Fruit fly (Drosophila melanogaster) whole organism, embryonic: ENCODE data around the gene CG14182.

Source experiments
- ATbp ChIP-seq: fragments of 200-800 bp; sonication (Bioruptor generic); optimal IDR thresholded peaks from 2 replicates; lab custom pipeline; 2017; ENCODE audit warnings: missing biosample characterization, mild to moderate bottlenecking, missing genetic modification characterization, missing genetic modification reagents
- Adf1 ChIP-seq: fragments of 200-800 bp; sonication (Bioruptor generic); IDR thresholded peaks from 2 replicates; pipeline ENCODE4 v1.3.6; 2022; ENCODE audit warnings: missing biosample characterization, missing genetic modification characterization
- Atf3 ChIP-seq: fragments of 200-800 bp; sonication (Bioruptor generic); optimal IDR thresholded peaks from 3 replicates; lab custom pipeline; 2016; ENCODE audit warnings: missing biosample characterization, missing genetic modification characterization
- Atf6 ChIP-seq: fragments of 200-800 bp; sonication (Bioruptor generic); IDR thresholded peaks from 2 replicates; pipeline ENCODE4 v1.3.6; 2022; ENCODE audit warnings: missing biosample characterization, missing genetic modification characterization
- CG10543 ChIP-seq: fragments of 200-800 bp; sonication (Bioruptor generic); optimal IDR thresholded peaks from 3 replicates; lab custom pipeline; 2017; ENCODE audit warnings: missing biosample characterization, mild to moderate bottlenecking, missing genetic modification characterization, moderate library complexity
- CG11085 ChIP-seq: fragments of 200-800 bp; sonication (Bioruptor generic); IDR thresholded peaks from 2 replicates; pipeline ENCODE4 v1.3.6; 2022; ENCODE audit warnings: missing biosample characterization, missing genetic modification characterization
- CG11560 ChIP-seq: fragments of 200-800 bp; sonication (Bioruptor generic); IDR thresholded peaks from 3 replicates; pipeline ENCODE4 v1.3.6; 2022; ENCODE audit warnings: missing biosample characterization, missing genetic modification characterization
- CG12769 ChIP-seq: fragments of 200-800 bp; sonication (Bioruptor generic); optimal IDR thresholded peaks from 2 replicates; lab custom pipeline; 2019; ENCODE audit warnings: missing biosample characterization, mild to moderate bottlenecking, missing genetic modification characterization, moderate library complexity
- CG15269 ChIP-seq: fragments of 200-800 bp; sonication (Bioruptor generic); optimal IDR thresholded peaks from 2 replicates; lab custom pipeline; 2018; ENCODE audit warnings: missing biosample characterization, mild to moderate bottlenecking, missing genetic modification characterization, moderate library complexity
- CG15514 ChIP-seq: fragments of 200-800 bp; sonication (Bioruptor generic); optimal IDR thresholded peaks from 3 replicates; lab custom pipeline; 2017; ENCODE audit warnings: missing biosample characterization, missing genetic modification characterization, mild to moderate bottlenecking, moderate library complexity, missing genetic modification reagents
- CG2120 ChIP-seq: fragments of 200-800 bp; sonication (Bioruptor generic); optimal IDR thresholded peaks from 3 replicates; lab custom pipeline; 2016; ENCODE audit warnings: missing biosample characterization, missing genetic modification characterization
- CG2199 ChIP-seq: fragments of 200-800 bp; sonication (Bioruptor generic); IDR thresholded peaks from 3 replicates; pipeline ENCODE4 v1.3.6; 2022; ENCODE audit warnings: missing biosample characterization, missing genetic modification characterization
- CG3726 ChIP-seq: fragments of 200-800 bp; sonication (Bioruptor generic); IDR thresholded peaks from 3 replicates; pipeline ENCODE4, ENCODE4 v1.3.6; 2022; ENCODE audit warnings: missing biosample characterization, missing genetic modification characterization
- CG4424 ChIP-seq: fragments of 200-800 bp; sonication (Bioruptor generic); optimal IDR thresholded peaks from 3 replicates; lab custom pipeline; 2016; ENCODE audit warnings: missing biosample characterization, missing genetic modification characterization
- CG6683 ChIP-seq: fragments of 200-800 bp; sonication (Bioruptor generic); optimal IDR thresholded peaks from 2 replicates; lab custom pipeline; 2017; ENCODE audit warnings: missing biosample characterization, mild to moderate bottlenecking, missing genetic modification characterization, missing genetic modification reagents
- CG7839 ChIP-seq: fragments of 200-800 bp; sonication (Bioruptor generic); optimal IDR thresholded peaks from 3 replicates; lab custom pipeline; 2018; ENCODE audit warnings: missing biosample characterization, mild to moderate bottlenecking, missing genetic modification characterization, moderate library complexity
- CG7928 ChIP-seq: fragments of 200-800 bp; sonication (Bioruptor generic); optimal IDR thresholded peaks from 2 replicates; lab custom pipeline; 2017; ENCODE audit warnings: missing biosample characterization, mild to moderate bottlenecking, missing genetic modification characterization
- CG7963 ChIP-seq: fragments of 200-800 bp; sonication (Bioruptor generic); IDR thresholded peaks from 3 replicates; pipeline ENCODE4 v1.3.6; 2022; ENCODE audit warnings: missing biosample characterization, missing genetic modification characterization; ENCODE audit not compliant: partially characterized antibody
- CG8089 ChIP-seq: fragments of 200-800 bp; sonication (Bioruptor generic); optimal IDR thresholded peaks from 3 replicates; lab custom pipeline; 2016; ENCODE audit warnings: missing biosample characterization, missing genetic modification characterization
- CG8290 ChIP-seq, 3 experiments: fragments of 200-800 bp; sonication (Bioruptor generic); optimal IDR thresholded peaks; 2 replicates each; lab custom pipeline; 2016 to 2019; ENCODE audit warnings: missing biosample characterization in 3 of 3, missing genetic modification characterization in 3 of 3, mild to moderate bottlenecking in 2 of 3, moderate library complexity in 1 of 3
- CG9797 ChIP-seq: fragments of 200-800 bp; sonication (Bioruptor generic); optimal IDR thresholded peaks from 3 replicates; lab custom pipeline; 2018; ENCODE audit warnings: missing biosample characterization, mild to moderate bottlenecking, missing genetic modification characterization
- ERR ChIP-seq: fragments of 200-800 bp; sonication (Bioruptor generic); optimal IDR thresholded peaks from 2 replicates; lab custom pipeline; 2016; ENCODE audit warnings: missing biosample characterization, missing genetic modification characterization
- Fer1 ChIP-seq: fragments of 200-800 bp; sonication (Bioruptor generic); optimal IDR thresholded peaks from 2 replicates; lab custom pipeline; 2017; ENCODE audit warnings: missing biosample characterization, mild to moderate bottlenecking, missing genetic modification characterization
- Mrtf ChIP-seq: fragments of 200-800 bp; sonication (Bioruptor generic); IDR thresholded peaks from 3 replicates; pipeline ENCODE4 v1.3.6; 2022; ENCODE audit warnings: missing biosample characterization, missing genetic modification characterization
- NfI ChIP-seq: fragments of 200-800 bp; sonication (Bioruptor generic); optimal IDR thresholded peaks from 3 replicates; lab custom pipeline; 2018; ENCODE audit warnings: missing biosample characterization, mild to moderate bottlenecking, missing genetic modification characterization, moderate library complexity
- PHDP ChIP-seq: fragments of 200-800 bp; sonication (Bioruptor generic); optimal IDR thresholded peaks from 3 replicates; lab custom pipeline; 2018; ENCODE audit warnings: missing biosample characterization, mild to moderate bottlenecking, missing genetic modification characterization, moderate library complexity
- Pdp1 ChIP-seq, 2 experiments: fragments of 200-800 bp; sonication (Bioruptor generic); optimal IDR thresholded peaks; 3 replicates each; lab custom pipeline; 2016; ENCODE audit warnings: missing biosample characterization in 2 of 2, missing genetic modification characterization in 2 of 2, mild to moderate bottlenecking in 1 of 2, moderate library complexity in 1 of 2
- Tbp ChIP-seq: fragments of >200 bp; optimal IDR thresholded peaks from 2 replicates; lab custom pipeline; 2018; ENCODE audit warnings: missing biosample characterization, missing genetic modification characterization
- Vsx1 ChIP-seq: fragments of 200-800 bp; sonication (Bioruptor generic); optimal IDR thresholded peaks from 2 replicates; lab custom pipeline; 2017; ENCODE audit warnings: missing biosample characterization, mild to moderate bottlenecking, missing genetic modification characterization, missing genetic modification reagents
- ap ChIP-seq: fragments of 200-800 bp; sonication (Bioruptor generic); IDR thresholded peaks from 2 replicates; pipeline ENCODE4 v1.3.6; 2022; ENCODE audit warnings: missing biosample characterization, missing genetic modification characterization
- cas ChIP-seq: fragments of 200-800 bp; sonication (Bioruptor generic); IDR thresholded peaks from 2 replicates; pipeline ENCODE4 v1.3.6; 2022; ENCODE audit warnings: missing biosample characterization, missing genetic modification characterization
- chif ChIP-seq, 2 experiments: fragments of 200-800 bp; sonication (Bioruptor generic); optimal IDR thresholded peaks; 3 replicates each; lab custom pipeline; 2016; ENCODE audit warnings: missing biosample characterization in 2 of 2, missing genetic modification characterization in 2 of 2
- crc ChIP-seq: fragments of 200-800 bp; sonication (Bioruptor generic); optimal IDR thresholded peaks from 2 replicates; lab custom pipeline; 2016; ENCODE audit warnings: missing biosample characterization, missing genetic modification characterization
- croc ChIP-seq: fragments of 200-800 bp; sonication (Bioruptor generic); conservative IDR thresholded peaks from 3 replicates; pipeline ENCODE4 v1.3.6; 2022; ENCODE audit warnings: missing biosample characterization, missing genetic modification characterization
- da ChIP-seq: fragments of 200-800 bp; sonication (Bioruptor generic); optimal IDR thresholded peaks from 2 replicates; lab custom pipeline; 2016; ENCODE audit warnings: missing biosample characterization, missing genetic modification characterization
- dm ChIP-seq: fragments of 200-800 bp; sonication (Bioruptor generic); optimal IDR thresholded peaks from 3 replicates; lab custom pipeline; 2016; ENCODE audit warnings: missing biosample characterization, missing genetic modification characterization
- exex ChIP-seq: fragments of 200-800 bp; sonication (Bioruptor generic); optimal IDR thresholded peaks from 4 replicates; lab custom pipeline; 2018; ENCODE audit warnings: missing biosample characterization, mild to moderate bottlenecking, missing genetic modification characterization, moderate library complexity
- fd3F ChIP-seq: fragments of 200-800 bp; sonication (Bioruptor generic); optimal IDR thresholded peaks from 2 replicates; lab custom pipeline; 2018; ENCODE audit warnings: missing biosample characterization, mild to moderate bottlenecking, missing genetic modification characterization, moderate library complexity
- gem ChIP-seq: fragments of 200-800 bp; sonication (Bioruptor generic); optimal IDR thresholded peaks from 2 replicates; lab custom pipeline; 2019; ENCODE audit warnings: missing biosample characterization, mild to moderate bottlenecking, missing genetic modification characterization, moderate library complexity
- insv ChIP-seq, 2 experiments: fragments of 200-800 bp; sonication (Bioruptor generic); optimal IDR thresholded peaks; 3 replicates each; lab custom pipeline; 2016 to 2018; ENCODE audit warnings: missing biosample characterization in 2 of 2, missing genetic modification characterization in 2 of 2
- mirr ChIP-seq: fragments of 200-800 bp; sonication (Bioruptor generic); optimal IDR thresholded peaks from 3 replicates; lab custom pipeline; 2018; ENCODE audit warnings: missing biosample characterization, mild to moderate bottlenecking, missing genetic modification characterization
- nau ChIP-seq: fragments of 200-800 bp; sonication (Bioruptor generic); optimal IDR thresholded peaks from 3 replicates; lab custom pipeline; 2017; ENCODE audit warnings: missing biosample characterization, mild to moderate bottlenecking, missing genetic modification characterization, missing genetic modification reagents
- p53 ChIP-seq: fragments of 200-800 bp; sonication (Bioruptor generic); optimal IDR thresholded peaks from 2 replicates; lab custom pipeline; 2016; ENCODE audit warnings: missing biosample characterization, missing genetic modification characterization
- rib ChIP-seq: fragments of 200-800 bp; sonication (Bioruptor generic); IDR thresholded peaks from 2 replicates; pipeline ENCODE4 v1.3.6; 2022; ENCODE audit warnings: missing biosample characterization, missing genetic modification characterization
- scrt ChIP-seq: fragments of 200-800 bp; sonication (Bioruptor generic); optimal IDR thresholded peaks from 2 replicates; lab custom pipeline; 2018; ENCODE audit warnings: missing biosample characterization, mild to moderate bottlenecking, missing genetic modification characterization, moderate library complexity
- sd ChIP-seq: fragments of 200-800 bp; sonication (Bioruptor generic); optimal IDR thresholded peaks from 3 replicates; lab custom pipeline; 2018; ENCODE audit warnings: missing biosample characterization, mild to moderate bottlenecking, missing genetic modification characterization, moderate library complexity
- slbo ChIP-seq: fragments of 200-800 bp; sonication (Bioruptor generic); IDR thresholded peaks from 2 replicates; pipeline ENCODE4 v1.3.6; 2022; ENCODE audit warnings: missing biosample characterization, missing genetic modification characterization
- tap ChIP-seq: fragments of 200-800 bp; optimal IDR thresholded peaks from 3 replicates; lab custom pipeline; 2019; ENCODE audit warnings: missing biosample characterization, mild to moderate bottlenecking, missing genetic modification characterization, moderate library complexity
- unpg ChIP-seq: fragments of 200-800 bp; sonication (Bioruptor generic); optimal IDR thresholded peaks from 3 replicates; lab custom pipeline; 2018; ENCODE audit warnings: missing biosample characterization, mild to moderate bottlenecking, missing genetic modification characterization, moderate library complexity
- vvl ChIP-seq: fragments of 200-800 bp; sonication (Bioruptor generic); IDR thresholded peaks from 2 replicates; pipeline ENCODE4 v1.3.6; 2022; ENCODE audit warnings: missing biosample characterization, missing genetic modification characterization

The CG14182 gene

DNA sequence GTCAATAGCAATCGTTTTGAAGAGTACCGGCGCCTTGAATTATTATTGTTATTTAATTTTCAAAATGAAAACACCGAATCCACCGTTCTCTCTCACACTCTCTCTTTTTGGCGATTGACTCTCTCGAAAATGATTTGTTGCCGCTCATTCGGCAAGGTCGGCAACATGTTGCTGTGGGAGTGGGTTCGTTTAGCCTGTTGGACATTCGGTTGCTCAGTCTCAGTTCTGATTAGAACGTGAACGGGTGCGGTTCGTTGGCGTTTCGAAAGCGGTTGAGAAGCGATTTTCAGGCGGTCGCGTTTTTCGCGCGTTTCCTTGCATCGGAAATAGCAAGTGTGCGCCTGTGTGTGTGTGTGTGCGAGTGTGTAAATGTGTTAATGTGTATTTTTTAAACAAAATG, 40.6 kb downstream of the CG14182 start, which contains the start of gene Ac76E (continued):
- TF ChIP-seq CG8089 (no peak), CG7928 (GFP tag; lab: Kevin White, UChicago) (no peak), nau (GFP tag; lab: Kevin White, UChicago) (peak; percentile 28), CG15269 (tag; lab: Kevin White, UChicago) (peak; percentile 4), Vsx1 (GFP tag; lab: Kevin White, UChicago) (no peak), Atf6 (GFP tag; lab: Robert Waterston, UW) (peak; percentile 64), vvl (GFP tag; lab: Robert Waterston, UW) (no peak; the same call in 1 of the 2 replicates), slbo (peak; percentile 29), rib (GFP tag; lab: Robert Waterston, UW) (peak; percentile 68), CG2199 (peak; percentile 60; the same call in 1 of the 3 replicates), ERR (GFP tag; lab: Kevin White, UChicago) (peak; percentile 36), croc (GFP tag; lab: Robert Waterston, UW) (no peak), CG3726 (no peak), CG4424 (GFP tag; lab: Kevin White, UChicago) (no peak), Tbp (GFP tag; lab: Kevin White, UChicago) (no peak), cas (GFP tag; lab: Robert Waterston, UW) (no peak), gem (tag; lab: Kevin White, UChicago) (no peak), ATbp (no peak), ap (GFP tag; lab: Robert Waterston, UW) (no peak), CG9797 (GFP tag; lab: Kevin White, UChicago) (no peak), tap (tag; lab: Kevin White, UChicago) (no peak), crc (GFP tag; lab: Kevin White, UChicago) (no peak), CG6683 (GFP tag; lab: Kevin White, UChicago) (no peak), fd3F (no peak), p53 (GFP tag; lab: Kevin White, UChicago) (no peak), CG2120 (GFP tag; lab: Kevin White, UChicago) (no peak), CG7839 (tag; lab: Kevin White, UChicago) (no peak), Fer1 (peak; percentile 40), PHDP (tag; lab: Kevin White, UChicago) (peak; percentile 28), Pdp1 (GFP tag; optimal IDR thresholded peaks at IDR 0.05; lab: Kevin White, UChicago) (peak in 1 of 2 experiments; percentile 32), exex (tag; lab: Kevin White, UChicago) (no peak), CG11560 (tag; lab: Robert Waterston, UW) (no peak), CG8290 (GFP tag; optimal IDR thresholded peaks at IDR 0.05; lab: Kevin White, UChicago) (no peak), CG8290 (tag; optimal IDR thresholded peaks at IDR 0.05; lab: Kevin White, UChicago) (peak in 1 of 2 experiments; percentile 73), CG12769 (tag; lab: Kevin White, UChicago) (peak; percentile 65), NfI (GFP tag; lab: Kevin White, UChicago) (peak; percentile 13), da (no peak), scrt (peak; percentile 91), CG7963 (peak; percentile 11; the same call in 1 of the 3 replicates), mirr (GFP tag; lab: Kevin White, UChicago) (peak; percentile 62), chif (GFP tag; optimal IDR thresholded peaks at IDR 0.05; lab: Kevin White, UChicago) (no peak), insv (GFP tag; optimal IDR thresholded peaks at IDR 0.05; lab: Kevin White, UChicago) (peak in 1 of 2 experiments; percentile 81), CG10543 (GFP tag; lab: Kevin White, UChicago) (peak; percentile 46), Adf1 (GFP tag; lab: Robert Waterston, UW) (peak; percentile 43; the same call in 1 of the 2 replicates), sd (tag; lab: Kevin White, UChicago) (peak; percentile 25), CG11085 (GFP tag; lab: Robert Waterston, UW) (no peak), CG15514 (GFP tag; lab: Kevin White, UChicago) (peak; percentile 37), unpg (GFP tag; lab: Kevin White, UChicago) (no peak), Mrtf (GFP tag; lab: Robert Waterston, UW) (no peak), dm (no peak), Atf3 (GFP tag; lab: Kevin White, UChicago) (no peak)
